Fruit fly (Drosophila melanogaster) whole organism, adult: ENCODE data around the gene Pdp.

Source experiments
- CG11617 ChIP-seq: fragments of 200-800 bp; sonication (Bioruptor generic); optimal IDR thresholded peaks from 2 replicates; lab custom pipeline; 2017; ENCODE audit warnings: mild to moderate bottlenecking, missing biosample characterization, missing genetic modification reagents, missing genetic modification characterization
- CG1620 ChIP-seq: fragments of 200-800 bp; sonication (Bioruptor generic); optimal IDR thresholded peaks from 2 replicates; lab custom pipeline; 2016; ENCODE audit warnings: missing biosample characterization, missing genetic modification characterization
- CG33017 ChIP-seq: fragments of 200-800 bp; sonication (Bioruptor generic); optimal IDR thresholded peaks from 2 replicates; lab custom pipeline; 2018; ENCODE audit warnings: missing biosample characterization, mild to moderate bottlenecking, missing genetic modification characterization, moderate library complexity
- CG5204 ChIP-seq: fragments of 200-800 bp; sonication (Bioruptor generic); optimal IDR thresholded peaks from 2 replicates; lab custom pipeline; 2016; ENCODE audit warnings: missing biosample characterization, missing genetic modification characterization
- CG7045 ChIP-seq: fragments of 200-800 bp; sonication (Bioruptor generic); optimal IDR thresholded peaks from 2 replicates; lab custom pipeline; 2017; ENCODE audit warnings: missing biosample characterization, mild to moderate bottlenecking, missing genetic modification characterization
- CG7101 ChIP-seq: fragments of 200-800 bp; sonication (Bioruptor generic); optimal IDR thresholded peaks from 2 replicates; lab custom pipeline; 2018; ENCODE audit warnings: missing biosample characterization, mild to moderate bottlenecking, missing genetic modification characterization, moderate library complexity
- Crg-1 ChIP-seq: fragments of 200-800 bp; sonication (Bioruptor generic); optimal IDR thresholded peaks from 2 replicates; lab custom pipeline; 2016; ENCODE audit warnings: missing biosample characterization, missing genetic modification characterization
- Hr96 ChIP-seq: fragments of 200-800 bp; sonication (Bioruptor generic); optimal IDR thresholded peaks from 2 replicates; lab custom pipeline; 2016; ENCODE audit warnings: missing biosample characterization, missing genetic modification characterization
- Mnt ChIP-seq: fragments of 200-800 bp; sonication (Bioruptor generic); optimal IDR thresholded peaks from 2 replicates; lab custom pipeline; 2016; ENCODE audit warnings: missing biosample characterization, mild to moderate bottlenecking, missing genetic modification characterization
- bab1 ChIP-seq: fragments of 200-800 bp; sonication (Bioruptor generic); optimal IDR thresholded peaks from 3 replicates; lab custom pipeline; 2019; ENCODE audit warnings: missing biosample characterization, mild to moderate bottlenecking, missing genetic modification characterization, moderate library complexity
- cic ChIP-seq: fragments of 200-800 bp; sonication (Bioruptor generic); optimal IDR thresholded peaks from 2 replicates; lab custom pipeline; 2017; ENCODE audit warnings: missing biosample characterization, mild to moderate bottlenecking, missing genetic modification characterization, moderate library complexity
- kay ChIP-seq: fragments of 200-800 bp; sonication (Bioruptor generic); peaks from one replicate; lab custom pipeline; 2016; ENCODE audit warnings: missing biosample characterization, missing genetic modification characterization, borderline replicate concordance
- ovo ChIP-seq: fragments of 200-800 bp; sonication (Bioruptor generic); optimal IDR thresholded peaks from 2 replicates; lab custom pipeline; 2016; ENCODE audit warnings: missing biosample characterization, missing genetic modification characterization
- pad ChIP-seq: fragments of 200-800 bp; sonication (Bioruptor generic); optimal IDR thresholded peaks from 3 replicates; lab custom pipeline; 2017; ENCODE audit warnings: missing biosample characterization, missing genetic modification characterization, mild to moderate bottlenecking, moderate library complexity, missing genetic modification reagents

DNA sequence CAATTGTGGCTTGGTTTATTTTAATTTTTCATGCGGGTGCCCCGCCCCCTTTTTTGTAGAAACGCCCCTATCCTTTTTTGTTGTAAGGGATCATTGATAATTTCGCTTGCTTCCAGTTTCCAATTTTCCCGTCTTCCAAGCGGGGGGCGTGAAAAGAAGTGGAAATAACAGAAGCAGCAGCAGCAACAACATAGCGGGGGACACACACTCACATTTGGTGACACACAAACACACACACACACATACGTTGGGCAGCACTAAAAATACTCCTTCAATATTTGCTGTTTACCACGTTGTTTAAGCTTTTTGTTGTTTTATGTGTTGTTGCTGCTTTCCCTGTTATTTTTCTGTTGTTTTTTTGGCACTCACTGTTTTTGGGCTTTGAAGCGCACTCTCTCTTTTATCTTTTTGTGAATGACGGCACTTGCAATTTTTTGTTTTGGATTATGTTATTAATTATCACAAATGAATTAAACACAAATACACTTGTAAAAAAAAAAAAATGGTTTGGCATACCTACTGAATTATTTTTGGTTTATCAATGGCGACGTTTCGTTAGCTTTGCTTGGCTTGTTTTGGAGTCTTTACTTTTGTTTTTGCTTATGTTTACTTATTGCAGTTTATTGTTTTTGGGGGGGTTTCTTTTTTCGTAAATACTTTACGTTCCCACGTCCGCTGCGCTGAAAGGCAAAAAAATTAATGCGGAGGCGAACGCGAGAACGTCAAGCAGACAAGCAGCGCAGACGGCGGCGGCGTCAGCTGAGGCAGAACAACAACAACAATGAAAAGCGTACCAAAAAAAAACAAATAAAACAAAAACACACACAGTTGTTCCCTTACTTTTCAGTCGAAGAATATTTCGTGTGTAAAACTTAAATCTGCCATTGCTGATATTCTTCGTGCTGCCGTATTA, 29.9 kb downstream of the Pdp start:
- TF ChIP-seq pad (GFP tag; lab: Kevin White, UChicago): no peak
- no peak for TF ChIP-seq bab1
- TF ChIP-seq CG1620: no peak
- TF ChIP-seq Hr96 (GFP tag; lab: Kevin White, UChicago): no peak
- no peak for TF ChIP-seq ovo
- TF ChIP-seq Mnt (GFP tag; lab: Kevin White, UChicago): no peak
- TF ChIP-seq CG7101 (tag; lab: Kevin White, UChicago): no peak
- TF ChIP-seq CG33017 (tag; lab: Kevin White, UChicago): no peak
- no peak for TF ChIP-seq cic (GFP tag; lab: Kevin White, UChicago)
- no peak for TF ChIP-seq CG7045 (GFP tag; lab: Kevin White, UChicago)
- no peak for TF ChIP-seq CG11617 (GFP tag; lab: Kevin White, UChicago)
- no peak for TF ChIP-seq CG5204
- TF ChIP-seq Crg-1: no peak
- peak; percentile 42 for TF ChIP-seq kay
